Fruit fly (Drosophila melanogaster): ENCODE data around the gene CG15465.

Gene CG15465

dm6 chrX:5086724-5087660, 1.4 kb downstream of the CG15465 start (continued):
- TF ChIP-seq da (GFP tag; optimal IDR thresholded peaks at IDR 0.05) (no peak), slp2 (GFP tag; optimal IDR thresholded peaks at IDR 0.05) (peak; percentile 42), B-H2 (GFP tag; optimal IDR thresholded peaks at IDR 0.05) (no peak), wdn (GFP tag; IDR thresholded peaks at IDR 0.05) (peak; percentile 20; the same call in 1 of the 2 replicates), fd96Cb (tag; optimal IDR thresholded peaks at IDR 0.05) (peak; percentile 69), CG1024 (GFP tag; IDR thresholded peaks at IDR 0.05) (no peak), CG10979 (tag; optimal IDR thresholded peaks at IDR 0.05) (peak; percentile 65), CG18619 (GFP tag; optimal IDR thresholded peaks at IDR 0.05) (peak; percentile 52), CG3281 (GFP tag; optimal IDR thresholded peaks at IDR 0.05) (peak; percentile 67), CG3847 (GFP tag; IDR thresholded peaks at IDR 0.05) (peak; percentile 35; the same call in 1 of the 2 replicates), caup (GFP tag; optimal IDR thresholded peaks at IDR 0.05; ENCODE audit: severe bottlenecking) (peak; percentile 25), Meics (GFP tag; optimal IDR thresholded peaks at IDR 0.05) (peak; percentile 80), Ravus (GFP tag; IDR thresholded peaks at IDR 0.05) (no peak), Vsx1 (GFP tag; optimal IDR thresholded peaks at IDR 0.05) (no peak), Nf-YB (GFP tag; optimal IDR thresholded peaks at IDR 0.05) (peak; percentile 33), Pdp1 (GFP tag; optimal IDR thresholded peaks at IDR 0.05) (peak; percentile 55 to 59), sens (GFP tag) (peak; percentile 84), Atf-2 (GFP tag; optimal IDR thresholded peaks at IDR 0.05) (peak; percentile 53), CG8281 (tag; optimal IDR thresholded peaks at IDR 0.05) (peak; percentile 3), CG13424 (tag; optimal IDR thresholded peaks at IDR 0.05) (peak; percentile 70), Lim3 (GFP tag; IDR thresholded peaks at IDR 0.05) (no peak), Dll (GFP tag; IDR thresholded peaks at IDR 0.05; ENCODE audit: partially characterized antibody) (no peak), CG3163 (GFP tag; optimal IDR thresholded peaks at IDR 0.05) (peak; percentile 27), Fer2 (tag; optimal IDR thresholded peaks at IDR 0.05) (no peak), Trl (optimal IDR thresholded peaks at IDR 0.05) (peak; percentile 24 to 86), Trl (GFP tag; optimal IDR thresholded peaks at IDR 0.05) (no peak), ci (GFP tag; IDR thresholded peaks at IDR 0.05) (peak; percentile 62; the same call in 1 of the 3 replicates), Ptx1 (GFP tag; IDR thresholded peaks at IDR 0.05) (peak; percentile 45), wek (GFP tag; optimal IDR thresholded peaks at IDR 0.05) (no peak), gsb-n (tag; optimal IDR thresholded peaks at IDR 0.05) (no peak), CG34224 (GFP tag; IDR thresholded peaks at IDR 0.05; ENCODE audit: partially characterized antibody) (no peak), tio (GFP tag; optimal IDR thresholded peaks at IDR 0.05) (peak; percentile 63), Ssrp (tag; optimal IDR thresholded peaks at IDR 0.05) (peak; percentile 71), croc (GFP tag; conservative IDR thresholded peaks at IDR 0.05) (no peak; the same call in 2 of the 3 replicates), CG10959 (GFP tag; IDR thresholded peaks at IDR 0.05) (no peak), vnd (GFP tag; IDR thresholded peaks at IDR 0.05; ENCODE audit: partially characterized antibody) (no peak), grn (GFP tag; optimal IDR thresholded peaks at IDR 0.05) (no peak), PHDP (tag; optimal IDR thresholded peaks at IDR 0.05) (peak; percentile 62), tup (GFP tag; optimal IDR thresholded peaks at IDR 0.05) (no peak), E2f1 (GFP tag; IDR thresholded peaks at IDR 0.05) (peak; percentile 27; the same call in 1 of the 2 replicates), CG4328 (GFP tag; optimal IDR thresholded peaks at IDR 0.05) (peak; percentile 10), fd3F (GFP tag; optimal IDR thresholded peaks at IDR 0.05) (peak; percentile 18), D19A (tag; optimal IDR thresholded peaks at IDR 0.05) (peak; percentile 94), Scr (GFP tag; IDR thresholded peaks at IDR 0.05; ENCODE audit: partially characterized antibody) (no peak), mam (GFP tag; optimal IDR thresholded peaks at IDR 0.05) (peak; percentile 51), Hey (tag; optimal IDR thresholded peaks at IDR 0.05) (no peak), chinmo (GFP tag; IDR thresholded peaks at IDR 0.05; ENCODE audit: partially characterized antibody) (peak; percentile 63; the same call in 1 of the 4 replicates), CG4854 (GFP tag; optimal IDR thresholded peaks at IDR 0.05) (no peak)
